Worm (Caenorhabditis elegans): Measurements from ENCODE around the gene ani-3.
A peak's percentile ranks its signal among the peaks of the same experiment; 100 is the strongest.

The ani-3 gene

DNA sequence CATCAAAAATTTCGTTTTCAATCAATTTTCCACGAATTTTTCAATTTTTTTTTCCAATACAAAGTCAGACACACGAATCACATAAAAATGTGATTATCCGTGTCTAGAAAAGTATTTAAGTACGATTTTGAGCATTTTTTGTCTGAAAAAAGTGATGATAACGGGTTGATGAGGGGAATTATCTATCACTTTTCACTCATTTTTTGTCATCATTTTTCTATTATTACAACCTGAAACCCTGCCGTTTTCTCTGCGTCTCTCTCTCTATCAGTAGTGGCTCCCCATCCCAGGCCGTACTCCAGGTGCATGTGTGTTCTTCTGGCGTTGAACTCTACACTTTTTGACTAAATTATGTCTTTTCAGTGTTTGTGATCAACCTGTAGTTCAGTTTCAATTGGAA is 25.2 kb upstream of the ani-3 start:
- TF ChIP-seq ets-4 (tag; optimal IDR thresholded peaks at IDR 0.05), result no peak
- TF ChIP-seq pat-9 (tag; optimal IDR thresholded peaks at IDR 0.05), result no peak
- no peak for TF ChIP-seq ztf-16 (tag; optimal IDR thresholded peaks at IDR 0.05)
- TF ChIP-seq K02D7.2 (tag; optimal IDR thresholded peaks at IDR 0.05), result no peak
- no peak for TF ChIP-seq pqm-1 (tag; optimal IDR thresholded peaks at IDR 0.05)
- no peak for TF ChIP-seq pha-4 (tag; optimal IDR thresholded peaks at IDR 0.05)
- TF ChIP-seq unc-42 (tag; optimal IDR thresholded peaks at IDR 0.05), result no peak
- TF ChIP-seq syd-9 (tag; optimal IDR thresholded peaks at IDR 0.05), result no peak
- TF ChIP-seq madf-2 (tag; optimal IDR thresholded peaks at IDR 0.05), result no peak
- no peak for TF ChIP-seq ahr-1 (tag; optimal IDR thresholded peaks at IDR 0.05)

DNA sequence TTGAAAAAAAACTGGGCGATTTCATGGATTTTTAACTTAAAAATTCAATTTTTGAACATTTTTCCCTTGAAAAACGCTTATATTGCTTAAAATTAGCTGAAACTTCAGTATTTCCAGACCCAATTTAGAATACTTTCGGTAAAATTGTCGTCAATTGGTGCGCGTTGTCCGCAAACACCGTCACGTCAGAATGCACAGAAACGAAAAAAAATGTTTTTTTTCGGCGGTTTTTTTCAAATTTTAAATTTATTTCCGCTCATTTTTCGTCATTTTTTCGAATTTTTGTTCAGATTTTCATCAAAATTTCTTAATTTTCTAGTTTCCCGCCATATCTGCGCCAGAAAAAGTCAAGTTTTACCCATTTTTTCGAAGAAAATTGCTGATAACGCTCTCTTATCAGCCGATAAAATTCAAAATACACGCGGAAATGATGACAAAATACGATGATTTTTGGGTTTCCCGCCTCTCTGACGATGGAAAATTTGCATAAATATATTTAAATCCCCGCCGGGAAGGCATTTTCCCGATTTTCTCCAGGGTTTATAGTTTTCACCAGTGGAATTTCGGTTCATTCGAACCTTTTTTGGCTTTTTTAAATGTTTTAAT is 24.1 kb upstream of the ani-3 start:
- no peak for TF ChIP-seq eyg-1 (tag; optimal IDR thresholded peaks at IDR 0.05)
- peak; percentile 48 for TF ChIP-seq elt-2 (tag; optimal IDR thresholded peaks at IDR 0.05)
- no peak for TF ChIP-seq ceh-22 (tag; optimal IDR thresholded peaks at IDR 0.05)
- no peak for TF ChIP-seq K02D7.2 (tag; optimal IDR thresholded peaks at IDR 0.05)
- no peak for TF ChIP-seq ceh-24 (tag; optimal IDR thresholded peaks at IDR 0.05)
- TF ChIP-seq T23F11.4 (GFP tag; optimal IDR thresholded peaks at IDR 0.05), result no peak
- no peak for TF ChIP-seq pax-1 (tag; optimal IDR thresholded peaks at IDR 0.05)
- TF ChIP-seq pha-2 (tag; optimal IDR thresholded peaks at IDR 0.05), result no peak

DNA sequence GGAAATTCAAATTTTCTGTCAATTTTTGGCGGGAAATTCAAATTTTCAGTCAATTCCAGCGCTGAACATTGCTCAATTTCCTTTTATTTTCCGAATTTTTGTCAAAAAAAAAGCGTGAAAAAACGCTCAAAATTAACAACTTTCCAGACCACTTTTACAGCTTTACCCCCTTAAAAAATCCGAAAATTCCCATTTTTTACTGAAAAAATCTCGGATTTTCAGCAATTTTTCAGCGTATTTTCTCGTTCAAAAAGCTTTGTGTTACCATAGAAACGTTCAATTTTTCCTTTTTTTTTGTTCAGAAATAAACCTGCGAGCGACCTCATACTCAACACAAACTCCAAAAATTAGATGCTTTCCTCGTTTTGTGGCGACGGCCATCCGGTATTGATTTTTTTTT is 23.0 kb upstream of the ani-3 start, which contains the start of gene mrp-7:
TSS of gene mrp-7 (plus strand) at position 301 of the 400 bp plus-strand sequence.
- TF ChIP-seq pax-1 (tag; optimal IDR thresholded peaks at IDR 0.05) (no peak), ceh-6 (GFP tag; optimal IDR thresholded peaks at IDR 0.05) (no peak), npax-4 (tag; optimal IDR thresholded peaks at IDR 0.05) (no peak), fkh-6 (tag; optimal IDR thresholded peaks at IDR 0.05) (no peak), lin-11 (tag; optimal IDR thresholded peaks at IDR 0.05) (no peak), hlh-6 (tag; optimal IDR thresholded peaks at IDR 0.05) (no peak), gmeb-2 (tag; optimal IDR thresholded peaks at IDR 0.05) (no peak), ceh-2 (tag; optimal IDR thresholded peaks at IDR 0.05) (no peak), pag-3 (tag; optimal IDR thresholded peaks at IDR 0.05; ENCODE audit: borderline replicate concordance) (no peak), hlh-15 (tag; optimal IDR thresholded peaks at IDR 0.05) (no peak), mec-3 (tag; optimal IDR thresholded peaks at IDR 0.05; ENCODE audit: borderline replicate concordance) (no peak), Y22D7AL.16 (tag; optimal IDR thresholded peaks at IDR 0.05) (no peak), ceh-48 (tag; optimal IDR thresholded peaks at IDR 0.05) (no peak), eyg-1 (tag; optimal IDR thresholded peaks at IDR 0.05) (no peak), K02D7.2 (tag; optimal IDR thresholded peaks at IDR 0.05) (no peak), unc-42 (tag; optimal IDR thresholded peaks at IDR 0.05) (no peak), ceh-19 (GFP tag; optimal IDR thresholded peaks at IDR 0.05) (no peak), unc-86 (tag; optimal IDR thresholded peaks at IDR 0.05) (no peak)

DNA sequence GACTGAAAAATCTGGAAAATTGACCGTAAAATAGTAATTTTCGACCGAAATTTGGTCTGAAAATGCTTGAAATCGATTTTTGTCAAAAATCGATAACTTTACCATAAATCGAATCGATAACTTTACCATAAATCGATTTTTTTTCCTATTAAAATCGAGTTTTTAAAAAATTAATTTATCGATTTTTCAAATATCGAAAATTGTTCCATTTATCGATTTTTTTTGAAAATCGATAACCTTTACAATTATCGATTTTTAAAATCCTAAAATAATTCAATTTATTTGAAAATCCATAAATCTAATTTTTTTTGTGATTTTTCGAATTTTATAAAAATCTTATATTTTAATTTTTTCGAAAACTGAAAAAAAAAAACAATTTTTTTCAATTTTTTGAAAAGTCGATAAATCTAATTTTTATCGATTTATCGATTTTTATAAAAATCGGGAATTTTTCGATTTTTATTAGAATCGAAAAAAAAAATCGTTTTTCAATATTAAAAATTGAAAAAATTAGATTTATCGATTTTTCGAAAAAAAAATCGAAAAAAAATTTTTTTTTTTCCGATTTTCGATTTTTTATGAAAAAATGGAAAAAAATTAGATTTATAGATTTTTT is 6.2 kb upstream of the ani-3 start:
- no peak for TF ChIP-seq hlh-15 (tag; optimal IDR thresholded peaks at IDR 0.05)
- no peak for TF ChIP-seq Y22D7AL.16 (tag; optimal IDR thresholded peaks at IDR 0.05)
- no peak for TF ChIP-seq pha-2 (tag; optimal IDR thresholded peaks at IDR 0.05)
- no peak for TF ChIP-seq elt-4 (tag; optimal IDR thresholded peaks at IDR 0.05)
- TF ChIP-seq pag-3 (tag; optimal IDR thresholded peaks at IDR 0.05; ENCODE audit: borderline replicate concordance), result no peak
- TF ChIP-seq unc-86 (tag; optimal IDR thresholded peaks at IDR 0.05), result no peak
- no peak for TF ChIP-seq ceh-2 (tag; optimal IDR thresholded peaks at IDR 0.05)
- TF ChIP-seq ceh-22 (tag; optimal IDR thresholded peaks at IDR 0.05), result no peak
- TF ChIP-seq ceh-45 (GFP tag; IDR thresholded peaks at IDR 0.05), result no peak
- no peak for TF ChIP-seq pax-1 (tag; optimal IDR thresholded peaks at IDR 0.05)
- no peak for TF ChIP-seq pros-1 (tag; optimal IDR thresholded peaks at IDR 0.05)
- TF ChIP-seq ets-4 (tag; optimal IDR thresholded peaks at IDR 0.05), result no peak
- TF ChIP-seq sdc-2 (tag; optimal IDR thresholded peaks at IDR 0.05), result no peak
- TF ChIP-seq gmeb-2 (tag; optimal IDR thresholded peaks at IDR 0.05), result no peak
- no peak for TF ChIP-seq ceh-9 (tag; optimal IDR thresholded peaks at IDR 0.05)
- no peak for TF ChIP-seq syd-9 (tag; optimal IDR thresholded peaks at IDR 0.05)
- TF ChIP-seq dve-1 (tag; optimal IDR thresholded peaks at IDR 0.05), result no peak

Data from whole organism, late embryonic.